Fruit fly (Drosophila melanogaster) whole organism, embryonic: Measurements from ENCODE around the gene CG34117.

Source experiments
- Awh ChIP-seq: fragments of 200-800 bp; sonication (Bioruptor generic); IDR thresholded peaks from 2 replicates; pipeline ENCODE4, ENCODE4 v1.3.6; 2022; ENCODE audit warnings: missing biosample characterization, missing genetic modification characterization
- CG11456 ChIP-seq: fragments of 200-800 bp; sonication (Bioruptor generic); IDR thresholded peaks from 3 replicates; pipeline ENCODE4 v1.3.6; 2022; ENCODE audit warnings: missing biosample characterization, missing genetic modification characterization
- CG11504 ChIP-seq: fragments of 200-800 bp; sonication (Bioruptor generic); optimal IDR thresholded peaks from 3 replicates; lab custom pipeline; 2019; ENCODE audit warnings: missing biosample characterization, mild to moderate bottlenecking, missing genetic modification characterization, moderate library complexity
- CG12391 ChIP-seq: fragments of 200-800 bp; sonication (Bioruptor generic); optimal IDR thresholded peaks from 3 replicates; lab custom pipeline; 2018; ENCODE audit warnings: missing biosample characterization, mild to moderate bottlenecking, missing genetic modification characterization, moderate library complexity
- CG12942 ChIP-seq: fragments of 200-800 bp; sonication (Bioruptor generic); optimal IDR thresholded peaks from 3 replicates; lab custom pipeline; 2016; ENCODE audit warnings: missing biosample characterization, missing genetic modification characterization
- CG1647 ChIP-seq: fragments of 200-800 bp; sonication (Bioruptor generic); optimal IDR thresholded peaks from 3 replicates; lab custom pipeline; 2016; ENCODE audit warnings: missing biosample characterization, missing genetic modification characterization
- CG16813 ChIP-seq: fragments of 200-800 bp; sonication (Bioruptor generic); IDR thresholded peaks from 3 replicates; pipeline ENCODE4 v1.3.6; 2022; ENCODE audit warnings: missing biosample characterization, missing genetic modification characterization; ENCODE audit not compliant: partially characterized antibody
- CG17568 ChIP-seq: fragments of 200-800 bp; sonication (Bioruptor generic); optimal IDR thresholded peaks from 2 replicates; lab custom pipeline; 2018; ENCODE audit warnings: missing biosample characterization, mild to moderate bottlenecking, missing genetic modification characterization, moderate library complexity
- CG2116 ChIP-seq: fragments of 200-800 bp; sonication (Bioruptor generic); optimal IDR thresholded peaks from 3 replicates; lab custom pipeline; 2018; ENCODE audit warnings: missing biosample characterization, mild to moderate bottlenecking, missing genetic modification characterization
- CG31224 ChIP-seq: fragments of 200-800 bp; sonication (Bioruptor generic); IDR thresholded peaks from 2 replicates; pipeline ENCODE4 v1.3.6; 2022; ENCODE audit warnings: missing biosample characterization, missing genetic modification characterization
- CG34224 ChIP-seq: fragments of 200-800 bp; sonication (Bioruptor generic); IDR thresholded peaks from 3 replicates; pipeline ENCODE4 v1.3.6; 2022; ENCODE audit warnings: missing biosample characterization, missing genetic modification characterization; ENCODE audit not compliant: partially characterized antibody
- CG34376 ChIP-seq: fragments of 200-800 bp; sonication (Bioruptor generic); optimal IDR thresholded peaks from 2 replicates; lab custom pipeline; 2018; ENCODE audit warnings: missing biosample characterization, mild to moderate bottlenecking, missing genetic modification characterization
- CG3847 ChIP-seq: fragments of 200-800 bp; sonication (Bioruptor generic); IDR thresholded peaks from 2 replicates; pipeline ENCODE4 v1.3.6; 2022; ENCODE audit warnings: missing biosample characterization, missing genetic modification characterization
- CG3995 ChIP-seq: fragments of 200-800 bp; sonication (Bioruptor generic); optimal IDR thresholded peaks from 3 replicates; lab custom pipeline; 2016; ENCODE audit warnings: missing biosample characterization, missing genetic modification characterization
- CG4707 ChIP-seq: fragments of 200-800 bp; sonication (Bioruptor generic); optimal IDR thresholded peaks from 2 replicates; lab custom pipeline; 2018; ENCODE audit warnings: missing biosample characterization, mild to moderate bottlenecking, missing genetic modification characterization, moderate library complexity
- CG4854 ChIP-seq: fragments of 200-800 bp; sonication (Bioruptor generic); optimal IDR thresholded peaks from 2 replicates; lab custom pipeline; 2016; ENCODE audit warnings: missing biosample characterization, missing genetic modification characterization, inconsistent platforms
- CG5245 ChIP-seq: fragments of 200-800 bp; sonication (Bioruptor generic); optimal IDR thresholded peaks from 3 replicates; lab custom pipeline; 2016; ENCODE audit warnings: missing biosample characterization, missing genetic modification characterization
- CG6765 ChIP-seq: fragments of 200-800 bp; sonication (Bioruptor generic); optimal IDR thresholded peaks from 3 replicates; lab custom pipeline; 2017; ENCODE audit warnings: missing biosample characterization, mild to moderate bottlenecking, missing genetic modification characterization
- CG6854 ChIP-seq: fragments of 200-800 bp; sonication (Bioruptor generic); optimal IDR thresholded peaks from 3 replicates; lab custom pipeline; 2017; ENCODE audit warnings: missing biosample characterization, mild to moderate bottlenecking, missing genetic modification characterization
- CG7963 ChIP-seq: fragments of 200-800 bp; sonication (Bioruptor generic); IDR thresholded peaks from 3 replicates; pipeline ENCODE4 v1.3.6; 2022; ENCODE audit warnings: missing biosample characterization, missing genetic modification characterization; ENCODE audit not compliant: partially characterized antibody
- CG8924 ChIP-seq: fragments of 200-800 bp; optimal IDR thresholded peaks from 3 replicates; lab custom pipeline; 2019; ENCODE audit warnings: missing biosample characterization, mild to moderate bottlenecking, missing genetic modification characterization, moderate library complexity
- Dbx ChIP-seq: fragments of 200-800 bp; sonication (Bioruptor generic); IDR thresholded peaks from 3 replicates; pipeline ENCODE4 v1.3.6; 2022; ENCODE audit warnings: missing biosample characterization, missing genetic modification characterization
- E2f1 ChIP-seq: fragments of 200-800 bp; sonication (Bioruptor generic); IDR thresholded peaks from 2 replicates; pipeline ENCODE4 v1.3.6; 2022; ENCODE audit warnings: missing biosample characterization, missing genetic modification characterization
- E2f2 ChIP-seq: fragments of 200-800 bp; sonication (Bioruptor generic); IDR thresholded peaks from 2 replicates; pipeline ENCODE4 v1.3.6; 2022; ENCODE audit warnings: missing biosample characterization, missing genetic modification characterization
- ERR ChIP-seq: fragments of 200-800 bp; sonication (Bioruptor generic); optimal IDR thresholded peaks from 2 replicates; lab custom pipeline; 2016; ENCODE audit warnings: missing biosample characterization, missing genetic modification characterization
- Hsf ChIP-seq: fragments of 200-800 bp; sonication (Bioruptor generic); optimal IDR thresholded peaks from 3 replicates; lab custom pipeline; 2016; ENCODE audit warnings: missing biosample characterization, missing genetic modification characterization
- Max ChIP-seq: fragments of 200-800 bp; sonication (Bioruptor generic); optimal IDR thresholded peaks from 2 replicates; lab custom pipeline; 2016; ENCODE audit warnings: missing biosample characterization, mild to moderate bottlenecking, missing genetic modification characterization
- Nf-YA ChIP-seq: fragments of 200-800 bp; sonication (Bioruptor generic); IDR thresholded peaks from 2 replicates; pipeline ENCODE4 v1.3.6; 2022; ENCODE audit warnings: missing biosample characterization, missing genetic modification characterization
- Nf-YC ChIP-seq: fragments of 200-800 bp; optimal IDR thresholded peaks from 3 replicates; lab custom pipeline; 2019; ENCODE audit warnings: missing biosample characterization, mild to moderate bottlenecking, missing genetic modification characterization, moderate library complexity
- Sox100B ChIP-seq: fragments of 200-800 bp; sonication (Bioruptor generic); optimal IDR thresholded peaks from 3 replicates; lab custom pipeline; 2018; ENCODE audit warnings: missing biosample characterization, mild to moderate bottlenecking, missing genetic modification characterization
- Sry-δ ChIP-seq: fragments of 200-800 bp; sonication (Bioruptor generic); optimal IDR thresholded peaks from 2 replicates; lab custom pipeline; 2016; ENCODE audit warnings: missing biosample characterization, missing genetic modification characterization
- ab ChIP-seq: fragments of 200-800 bp; sonication (Bioruptor generic); optimal IDR thresholded peaks from 2 replicates; lab custom pipeline; 2016; ENCODE audit warnings: missing biosample characterization, missing genetic modification characterization
- abd-A ChIP-seq: fragments of 200-800 bp; sonication (Bioruptor generic); optimal IDR thresholded peaks from 3 replicates; lab custom pipeline; 2019; ENCODE audit warnings: missing biosample characterization, mild to moderate bottlenecking, missing genetic modification characterization, moderate library complexity
- dati ChIP-seq: fragments of 200-800 bp; sonication (Bioruptor generic); IDR thresholded peaks from 2 replicates; pipeline ENCODE4 v1.3.6; 2022; ENCODE audit warnings: missing biosample characterization, missing genetic modification characterization
- en ChIP-seq: fragments of 200-800 bp; sonication (Bioruptor generic); optimal IDR thresholded peaks from 2 replicates; lab custom pipeline; 2016; ENCODE audit warnings: missing biosample characterization, missing genetic modification characterization
- fd96Cb ChIP-seq: fragments of 200-800 bp; sonication (Bioruptor generic); optimal IDR thresholded peaks from 2 replicates; lab custom pipeline; 2018; ENCODE audit warnings: missing biosample characterization, mild to moderate bottlenecking, missing genetic modification characterization, moderate library complexity
- gem ChIP-seq: fragments of 200-800 bp; sonication (Bioruptor generic); optimal IDR thresholded peaks from 2 replicates; lab custom pipeline; 2019; ENCODE audit warnings: missing biosample characterization, mild to moderate bottlenecking, missing genetic modification characterization, moderate library complexity
- lbe ChIP-seq: fragments of 200-800 bp; sonication (Bioruptor generic); optimal IDR thresholded peaks from 2 replicates; lab custom pipeline; 2016; ENCODE audit warnings: missing biosample characterization, mild to moderate bottlenecking, missing genetic modification characterization
- nmo ChIP-seq: fragments of 200-800 bp; sonication (Bioruptor generic); optimal IDR thresholded peaks from 2 replicates; lab custom pipeline; 2018; ENCODE audit warnings: missing biosample characterization, mild to moderate bottlenecking, missing genetic modification characterization, moderate library complexity
- nom ChIP-seq: fragments of 200-800 bp; sonication (Bioruptor generic); optimal IDR thresholded peaks from 2 replicates; lab custom pipeline; 2017; ENCODE audit warnings: missing biosample characterization, missing genetic modification characterization, mild to moderate bottlenecking, moderate library complexity, missing genetic modification reagents
- oc ChIP-seq: fragments of 200-800 bp; sonication (Bioruptor generic); optimal IDR thresholded peaks from 2 replicates; lab custom pipeline; 2018; ENCODE audit warnings: missing biosample characterization, mild to moderate bottlenecking, missing genetic modification characterization, moderate library complexity
- odd ChIP-seq: fragments of 200-800 bp; sonication (Bioruptor generic); optimal IDR thresholded peaks from 2 replicates; lab custom pipeline; 2017; ENCODE audit warnings: missing biosample characterization, mild to moderate bottlenecking, missing genetic modification characterization
- pros ChIP-seq: fragments of 200-800 bp; sonication (Bioruptor generic); optimal IDR thresholded peaks from 3 replicates; lab custom pipeline; 2019; ENCODE audit warnings: missing biosample characterization, mild to moderate bottlenecking, missing genetic modification characterization, moderate library complexity
- ranshi ChIP-seq: fragments of 200-800 bp; sonication (Bioruptor generic); IDR thresholded peaks from 2 replicates; pipeline ENCODE4 v1.3.6; 2022; ENCODE audit warnings: missing biosample characterization, missing genetic modification characterization
- shn ChIP-seq: fragments of 200-800 bp; sonication (Bioruptor generic); optimal IDR thresholded peaks from 3 replicates; lab custom pipeline; 2016; ENCODE audit warnings: missing biosample characterization, missing genetic modification characterization
- sna ChIP-seq: fragments of 200-800 bp; sonication (Bioruptor generic); IDR thresholded peaks from 2 replicates; pipeline ENCODE4 v1.3.6; 2022; ENCODE audit warnings: missing biosample characterization, missing genetic modification characterization; ENCODE audit not compliant: partially characterized antibody
- tin ChIP-seq: fragments of 200-800 bp; sonication (Bioruptor generic); optimal IDR thresholded peaks from 3 replicates; lab custom pipeline; 2016; ENCODE audit warnings: missing biosample characterization, missing genetic modification characterization
- vfl ChIP-seq: fragments of 200-800 bp; sonication (Bioruptor generic); optimal IDR thresholded peaks from 2 replicates; lab custom pipeline; 2016; ENCODE audit warnings: missing biosample characterization, missing genetic modification characterization
- yki ChIP-seq: fragments of >200 bp; optimal IDR thresholded peaks from 3 replicates; lab custom pipeline; 2018
- zen ChIP-seq: fragments of 200-800 bp; sonication (Bioruptor generic); optimal IDR thresholded peaks from 3 replicates; lab custom pipeline; 2018; ENCODE audit warnings: missing biosample characterization, mild to moderate bottlenecking, missing genetic modification characterization, moderate library complexity

The CG34117 gene

DNA sequence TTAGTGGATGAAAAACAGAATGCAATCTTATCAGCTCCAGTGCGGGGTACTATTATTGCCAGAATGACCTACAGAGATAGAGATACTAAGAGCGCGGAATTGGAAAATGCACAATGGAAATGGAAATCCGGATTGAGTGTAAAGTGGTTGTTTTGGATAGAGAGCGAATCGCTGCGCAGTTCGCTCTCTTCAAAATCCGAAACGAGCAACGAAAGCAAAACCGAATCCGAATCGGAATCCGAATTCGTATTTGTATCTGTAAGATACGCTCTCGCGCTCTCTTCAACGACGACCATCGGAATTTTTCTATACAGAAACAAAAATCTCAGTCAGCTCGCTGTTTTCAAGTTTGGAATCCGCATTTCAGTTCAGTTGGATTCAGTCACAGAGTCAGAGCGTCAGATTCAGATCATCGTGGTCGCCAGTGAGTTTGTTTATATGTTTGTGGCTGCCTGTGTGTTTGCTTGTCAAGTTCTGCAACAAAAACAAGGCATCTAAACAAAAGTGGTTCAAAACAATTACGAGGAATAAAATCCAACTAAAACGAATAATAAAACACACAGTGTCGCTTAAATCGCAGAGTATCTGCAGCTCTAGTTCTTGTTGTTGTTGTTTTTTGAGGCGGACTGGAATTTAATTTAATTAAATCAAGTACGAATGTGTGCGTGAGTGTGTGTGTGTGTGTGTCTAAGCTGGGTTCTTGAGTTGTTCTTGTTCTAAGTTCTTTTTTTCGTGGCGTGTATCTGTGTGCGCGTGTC is 17.9 kb upstream of the CG34117 start, which contains the start of gene ps (continued):
- no peak for TF ChIP-seq CG1647 (GFP tag; lab: Kevin White, UChicago)
- no peak for TF ChIP-seq Dbx (GFP tag; lab: Robert Waterston, UW)
- peak; percentile 50 for TF ChIP-seq nom (GFP tag; lab: Kevin White, UChicago)
- no peak for TF ChIP-seq ERR (GFP tag; lab: Kevin White, UChicago)
- TF ChIP-seq odd (GFP tag; lab: Kevin White, UChicago), result no peak
- no peak for TF ChIP-seq CG34224 (GFP tag; lab: Robert Waterston, UW)
- no peak for TF ChIP-seq oc
- TF ChIP-seq nmo (GFP tag; lab: Kevin White, UChicago), result no peak
- no peak for TF ChIP-seq zen (tag; lab: Kevin White, UChicago)
- TF ChIP-seq CG4707 (GFP tag; lab: Kevin White, UChicago), result no peak
- no peak for TF ChIP-seq CG3847 (GFP tag; lab: Robert Waterston, UW)
- TF ChIP-seq Sry-δ (GFP tag; lab: Kevin White, UChicago), result no peak
- TF ChIP-seq tin (GFP tag; lab: Kevin White, UChicago), result no peak
- peak; percentile 26 for TF ChIP-seq Nf-YC
- TF ChIP-seq fd96Cb (tag; lab: Kevin White, UChicago), result no peak
- peak; percentile 49 for TF ChIP-seq CG6854 (GFP tag; lab: Kevin White, UChicago)
- TF ChIP-seq Sox100B (GFP tag; lab: Kevin White, UChicago), result no peak
- no peak for TF ChIP-seq CG12391 (tag; lab: Kevin White, UChicago)
- no peak for TF ChIP-seq vfl (GFP tag; lab: Kevin White, UChicago)
- no peak for TF ChIP-seq sna
- no peak for TF ChIP-seq CG5245 (GFP tag; lab: Kevin White, UChicago)
- TF ChIP-seq CG3995 (GFP tag; lab: Kevin White, UChicago), result no peak
- TF ChIP-seq CG31224 (GFP tag; lab: Robert Waterston, UW), result no peak
- TF ChIP-seq CG11504 (tag; lab: Kevin White, UChicago), result no peak
- TF ChIP-seq gem (tag; lab: Kevin White, UChicago), result no peak
- TF ChIP-seq pros, result peak; percentile 15
- no peak for TF ChIP-seq CG4854 (GFP tag; lab: Kevin White, UChicago)
- TF ChIP-seq Max (GFP tag; lab: Kevin White, UChicago), result peak; percentile 6
- no peak for TF ChIP-seq ranshi (GFP tag; lab: Robert Waterston, UW)
- TF ChIP-seq CG16813 (GFP tag; lab: Robert Waterston, UW), result no peak
- peak; percentile 27 for TF ChIP-seq CG17568 (GFP tag; lab: Kevin White, UChicago)
- TF ChIP-seq CG12942 (GFP tag; lab: Kevin White, UChicago), result no peak
- peak; percentile 61 for TF ChIP-seq CG8924 (tag; lab: Kevin White, UChicago)
- TF ChIP-seq CG11456 (GFP tag; lab: Robert Waterston, UW), result no peak
- TF ChIP-seq CG6765, result no peak
- TF ChIP-seq dati, result no peak
- TF ChIP-seq Hsf (GFP tag; lab: Kevin White, UChicago), result no peak
- no peak for TF ChIP-seq CG2116 (GFP tag; lab: Kevin White, UChicago)
- peak; percentile 86 for TF ChIP-seq CG34376 (GFP tag; lab: Kevin White, UChicago)
- peak; percentile 7 for TF ChIP-seq lbe (GFP tag; lab: Kevin White, UChicago)
- TF ChIP-seq ab (GFP tag; lab: Kevin White, UChicago), result no peak
- TF ChIP-seq shn (GFP tag; lab: Kevin White, UChicago), result no peak
- no peak for TF ChIP-seq en (GFP tag; lab: Kevin White, UChicago)
- TF ChIP-seq yki (lab: Kevin White, UChicago), result no peak
- no peak for TF ChIP-seq abd-A (tag; lab: Kevin White, UChicago)
- TF ChIP-seq E2f2, result no peak
- TF ChIP-seq Nf-YA (GFP tag; lab: Robert Waterston, UW), result no peak
- no peak for TF ChIP-seq Awh
- TF ChIP-seq CG7963 (GFP tag; lab: Robert Waterston, UW), result no peak
- no peak for TF ChIP-seq E2f1 (GFP tag; lab: Robert Waterston, UW)
